Worm (Caenorhabditis elegans) whole organism, young adult: ENCODE results near the gene nemt-1.
A peak's percentile ranks its signal among the peaks of the same experiment; 100 is the strongest.

Experiments
- B0336.3 ChIP-seq: fragments of 200-800 bp; sonication (Bioruptor generic); IDR thresholded peaks from 2 replicates; pipeline ENCODE4 v1.3.6; 2022; ENCODE audit warnings: missing genetic modification characterization, missing compliant biosample characterization
- F23B12.7 ChIP-seq: sonication (generic microtip); optimal IDR thresholded peaks from 2 replicates; lab custom pipeline; 2017; ENCODE audit warnings: missing genetic modification characterization, mild to moderate bottlenecking, missing compliant biosample characterization, antibody characterized with exemption, moderate library complexity; ENCODE audit not compliant: insufficient read depth
- F37B4.10 ChIP-seq: fragments of 200-800 bp; sonication (Bioruptor generic); IDR thresholded peaks from 2 replicates; pipeline ENCODE4 v1.3.6; 2022; ENCODE audit warnings: missing genetic modification characterization, missing compliant biosample characterization
- T26A5.8 ChIP-seq: sonication (generic microtip); optimal IDR thresholded peaks from 2 replicates; lab custom pipeline; 2016; ENCODE audit warnings: missing genetic modification characterization, missing compliant biosample characterization
- Y53F4B.3 ChIP-seq: fragments of 200-800 bp; sonication (Bioruptor generic); IDR thresholded peaks from 2 replicates; pipeline ENCODE4 v1.3.6; 2022; ENCODE audit warnings: missing genetic modification reagents, missing genetic modification characterization, missing compliant biosample characterization
- Y67H2A.10 ChIP-seq: fragments of 200-800 bp; sonication (Bioruptor generic); conservative IDR thresholded peaks from 2 replicates; pipeline ENCODE4 v1.3.6; 2022; ENCODE audit warnings: missing genetic modification reagents, missing genetic modification characterization, missing compliant biosample characterization
- Y79H2A.3 ChIP-seq: fragments of 200-800 bp; sonication (Bioruptor generic); conservative IDR thresholded peaks from 2 replicates; pipeline ENCODE4 v1.3.6; 2022; ENCODE audit warnings: missing genetic modification reagents, missing genetic modification characterization, missing compliant biosample characterization
- Y95B8A.8 ChIP-seq: fragments of 200-800 bp; sonication (Bioruptor generic); IDR thresholded peaks from 2 replicates; pipeline ENCODE4 v1.3.6; 2022; ENCODE audit warnings: missing genetic modification reagents, missing genetic modification characterization, missing compliant biosample characterization
- ama-1 ChIP-seq, 3 experiments: fragments of 150-350 bp in 1 of 3; sonication (generic microtip) in 2 of 3; optimal IDR thresholded peaks; 2 replicates each; lab custom pipeline; 2014 to 2018; ENCODE audit warnings: missing biosample characterization in 2 of 3, missing genetic modification characterization in 2 of 3, missing genetic modification reagents in 2 of 3
- attf-3 ChIP-seq: fragments of 200-800 bp; sonication (Bioruptor generic); conservative IDR thresholded peaks from 2 replicates; pipeline ENCODE4 v1.3.6; 2022; ENCODE audit warnings: missing genetic modification reagents, missing genetic modification characterization, missing compliant biosample characterization
- attf-5 ChIP-seq: fragments of 200-800 bp; sonication (Bioruptor generic); optimal IDR thresholded peaks from 2 replicates; lab custom pipeline; 2018; ENCODE audit warnings: mild to moderate bottlenecking, missing genetic modification characterization, missing compliant biosample characterization
- bed-2 ChIP-seq: fragments of 200-800 bp; sonication (Bioruptor generic); IDR thresholded peaks from 2 replicates; pipeline ENCODE4 v1.3.6; 2022; ENCODE audit warnings: missing genetic modification reagents, missing genetic modification characterization, missing compliant biosample characterization
- cebp-1 ChIP-seq, 2 experiments: fragments of 200-800 bp in 1 of 2; sonication (Bioruptor generic) in 1 of 2; sonication (generic microtip) in 1 of 2; IDR thresholded peaks in 1 of 2; optimal IDR thresholded peaks in 1 of 2; 2 replicates each; pipeline versions ENCODE4 v1.3.6 to Lab custom; 2017 to 2022; ENCODE audit warnings: missing compliant biosample characterization in 2 of 2, missing genetic modification characterization in 2 of 2, mild to moderate bottlenecking in 1 of 2, missing genetic modification reagents in 1 of 2, moderate library complexity in 1 of 2
- cebp-2 ChIP-seq: fragments of 200-800 bp; sonication (Bioruptor generic); IDR thresholded peaks from 2 replicates; pipeline ENCODE4 v1.3.6; 2022; ENCODE audit warnings: missing genetic modification characterization, missing compliant biosample characterization
- ceh-91 ChIP-seq: fragments of 200-800 bp; sonication (Bioruptor generic); IDR thresholded peaks from 2 replicates; pipeline ENCODE4 v1.3.6; 2022; ENCODE audit warnings: missing genetic modification reagents, missing genetic modification characterization, missing compliant biosample characterization
- dox-1 ChIP-seq: fragments of 200-800 bp; sonication (Bioruptor generic); IDR thresholded peaks from 2 replicates; pipeline ENCODE4 v1.3.6; 2022; ENCODE audit warnings: missing genetic modification reagents, missing genetic modification characterization, missing compliant biosample characterization
- efl-1 ChIP-seq: fragments of 150-350 bp; optimal IDR thresholded peaks from 2 replicates; lab custom pipeline; 2014; ENCODE audit warnings: missing biosample characterization, missing genetic modification reagents, missing genetic modification characterization
- ets-4 ChIP-seq: fragments of 200-800 bp; sonication (Bioruptor generic); optimal IDR thresholded peaks from 2 replicates; lab custom pipeline; 2018; ENCODE audit warnings: mild to moderate bottlenecking, missing genetic modification characterization, missing compliant biosample characterization
- fkh-3 ChIP-seq: sonication (generic microtip); optimal IDR thresholded peaks from 2 replicates; lab custom pipeline; 2016; ENCODE audit warnings: mild to moderate bottlenecking, missing genetic modification characterization, missing compliant biosample characterization
- gei-17 ChIP-seq: fragments of 200-800 bp; sonication (Bioruptor generic); optimal IDR thresholded peaks from 2 replicates; lab custom pipeline; 2018; ENCODE audit warnings: mild to moderate bottlenecking, missing genetic modification characterization, missing compliant biosample characterization
- him-1 ChIP-seq: sonication (generic microtip); optimal IDR thresholded peaks from 2 replicates; lab custom pipeline; 2016; ENCODE audit warnings: missing genotype, missing genetic modification reagents, missing genetic modification characterization, missing compliant biosample characterization
- hmg-20 ChIP-seq: fragments of 200-800 bp; sonication (Bioruptor generic); IDR thresholded peaks from 2 replicates; pipeline ENCODE4 v1.3.6; 2022; ENCODE audit warnings: missing genetic modification reagents, missing genetic modification characterization, missing compliant biosample characterization
- hrde-1 ChIP-seq: sonication (generic microtip); optimal IDR thresholded peaks from 2 replicates; lab custom pipeline; 2016; ENCODE audit warnings: missing genetic modification characterization, mild to moderate bottlenecking, missing compliant biosample characterization, moderate library complexity, missing genotype, missing genetic modification reagents, borderline replicate concordance
- lag-1 ChIP-seq: fragments of 200-800 bp; sonication (Bioruptor generic); IDR thresholded peaks from 2 replicates; pipeline ENCODE4 v1.3.6; 2022; ENCODE audit warnings: missing genetic modification reagents, missing genetic modification characterization, missing compliant biosample characterization
- let-526 ChIP-seq: fragments of 200-800 bp; sonication (Bioruptor generic); IDR thresholded peaks from 2 replicates; pipeline ENCODE4 v1.3.6; 2022; ENCODE audit warnings: missing genetic modification reagents, missing genetic modification characterization, missing compliant biosample characterization
- let-607 ChIP-seq, 2 experiments: fragments of 200-800 bp in 1 of 2; sonication (Bioruptor generic) in 1 of 2; sonication (generic microtip) in 1 of 2; optimal IDR thresholded peaks; 2 replicates each; lab custom pipeline; 2016 to 2018; ENCODE audit warnings: mild to moderate bottlenecking in 2 of 2, missing compliant biosample characterization in 2 of 2, missing genetic modification characterization in 2 of 2, moderate library complexity in 2 of 2, missing genotype in 1 of 2
- lin-40 ChIP-seq: sonication (generic microtip); optimal IDR thresholded peaks from 2 replicates; lab custom pipeline; 2016; ENCODE audit warnings: missing genetic modification characterization, mild to moderate bottlenecking, missing compliant biosample characterization, missing genotype, missing genetic modification reagents
- lir-1 ChIP-seq: fragments of 200-800 bp; sonication (Bioruptor generic); conservative IDR thresholded peaks from 2 replicates; pipeline ENCODE4 v1.3.6; 2022; ENCODE audit warnings: missing genetic modification reagents, missing genetic modification characterization, missing compliant biosample characterization
- lsl-1 ChIP-seq: fragments of 200-800 bp; sonication (Bioruptor generic); optimal IDR thresholded peaks from 2 replicates; lab custom pipeline; 2018; ENCODE audit warnings: mild to moderate bottlenecking, missing genetic modification characterization, moderate library complexity, missing compliant biosample characterization
- lsy-27 ChIP-seq: sonication (generic microtip); optimal IDR thresholded peaks from 2 replicates; lab custom pipeline; 2017; ENCODE audit warnings: missing genetic modification characterization, mild to moderate bottlenecking, missing compliant biosample characterization, antibody characterized with exemption, missing genotype, borderline replicate concordance; ENCODE audit not compliant: insufficient read depth
- madf-8 ChIP-seq: fragments of 200-800 bp; sonication (Bioruptor generic); conservative IDR thresholded peaks from 2 replicates; pipeline ENCODE4 v1.3.6; 2022; ENCODE audit warnings: missing genetic modification reagents, missing genetic modification characterization, missing compliant biosample characterization
- mxl-1 ChIP-seq: sonication (generic microtip); optimal IDR thresholded peaks from 2 replicates; lab custom pipeline; 2016; ENCODE audit warnings: missing genetic modification characterization, missing compliant biosample characterization
- nfya-2 ChIP-seq: fragments of 200-800 bp; sonication (Bioruptor generic); IDR thresholded peaks from 2 replicates; pipeline ENCODE4 v1.3.6; 2022; ENCODE audit warnings: missing genetic modification reagents, missing genetic modification characterization, missing compliant biosample characterization
- nhr-120 ChIP-seq: fragments of 200-800 bp; sonication (Bioruptor generic); IDR thresholded peaks from 2 replicates; pipeline ENCODE4 v1.3.6; 2022; ENCODE audit warnings: missing genetic modification characterization, missing compliant biosample characterization
- nhr-80 ChIP-seq: sonication (generic microtip); optimal IDR thresholded peaks from 2 replicates; lab custom pipeline; 2016; ENCODE audit warnings: missing genetic modification characterization, missing compliant biosample characterization
- nhr-90 ChIP-seq: sonication (generic microtip); optimal IDR thresholded peaks from 2 replicates; lab custom pipeline; 2016; ENCODE audit warnings: missing genotype, mild to moderate bottlenecking, missing genetic modification characterization, missing compliant biosample characterization
- pbrm-1 ChIP-seq: fragments of 200-800 bp; sonication (Bioruptor generic); IDR thresholded peaks from 2 replicates; pipeline ENCODE4 v1.3.6; 2022; ENCODE audit warnings: missing genetic modification reagents, missing genetic modification characterization, missing compliant biosample characterization
- rcor-1 ChIP-seq: fragments of 200-800 bp; sonication (Bioruptor generic); IDR thresholded peaks from 2 replicates; pipeline ENCODE4 v1.3.6; 2022; ENCODE audit warnings: missing genetic modification reagents, missing genetic modification characterization, missing compliant biosample characterization
- snpc-4 ChIP-seq, 5 experiments: fragments of 150-350 bp in 1 of 5; sonication (generic microtip) in 4 of 5; optimal IDR thresholded peaks; 2 replicates each; lab custom pipeline; 2014 to 2018; ENCODE audit warnings: missing genetic modification characterization in 5 of 5, missing biosample characterization in 3 of 5, antibody characterized with exemption in 2 of 5, mild to moderate bottlenecking in 2 of 5, missing compliant biosample characterization in 2 of 5, missing genotype in 2 of 5, moderate library complexity in 2 of 5, missing genetic modification reagents in 1 of 5
- somi-1 ChIP-seq: fragments of 200-800 bp; sonication (Bioruptor generic); optimal IDR thresholded peaks from 2 replicates; lab custom pipeline; 2018; ENCODE audit warnings: mild to moderate bottlenecking, missing genetic modification characterization, missing compliant biosample characterization
- tbp1 ChIP-seq: fragments of 200-800 bp; sonication (Bioruptor generic); optimal IDR thresholded peaks from 2 replicates; lab custom pipeline; 2018; ENCODE audit warnings: mild to moderate bottlenecking, missing genetic modification characterization, missing compliant biosample characterization
- tbx-9 ChIP-seq: sonication (generic microtip); optimal IDR thresholded peaks from 2 replicates; lab custom pipeline; 2016; ENCODE audit warnings: borderline replicate concordance, missing genetic modification characterization, inconsistent platforms, missing compliant biosample characterization
- zfh-2 ChIP-seq: fragments of 200-800 bp; sonication (Bioruptor generic); conservative IDR thresholded peaks from 2 replicates; pipeline ENCODE4 v1.3.6; 2022; ENCODE audit warnings: missing genetic modification reagents, missing genetic modification characterization, missing compliant biosample characterization
- zim-3 ChIP-seq: sonication (generic microtip); optimal IDR thresholded peaks from 2 replicates; lab custom pipeline; 2017; ENCODE audit warnings: mild to moderate bottlenecking, missing genetic modification characterization, moderate library complexity, missing compliant biosample characterization
- ztf-3 ChIP-seq: fragments of 200-800 bp; sonication (Bioruptor generic); optimal IDR thresholded peaks from 2 replicates; lab custom pipeline; 2018; ENCODE audit warnings: mild to moderate bottlenecking, missing genetic modification characterization, missing compliant biosample characterization

The nemt-1 gene

DNA sequence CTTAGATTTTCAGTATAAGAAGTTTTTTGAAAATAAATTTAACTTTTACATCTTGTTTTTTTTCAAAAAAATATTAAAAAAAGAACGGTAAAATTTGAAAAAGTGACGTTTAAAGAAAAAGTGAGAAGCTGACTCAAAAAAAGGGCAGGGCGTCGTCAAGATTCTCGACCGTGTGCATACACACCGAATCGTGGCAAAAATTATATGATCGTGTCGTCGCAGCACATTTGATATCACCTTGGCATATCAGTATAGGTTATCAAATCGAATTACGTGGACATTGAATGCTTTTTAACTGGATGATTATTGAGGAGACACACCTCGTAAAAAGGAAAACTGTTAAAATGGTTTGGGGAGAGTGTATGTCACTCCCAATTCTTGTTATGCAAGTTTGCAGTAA is 13.8 kb upstream of the nemt-1 start:
- TF ChIP-seq ets-4 (GFP tag; lab: Kevin White, UChicago) (no peak), lag-1 (no peak), T26A5.8 (tag; lab: Kevin White, UChicago) (no peak), nfya-2 (GFP tag; lab: Robert Waterston, UW) (no peak), hrde-1 (tag; lab: Kevin White, UChicago) (peak; percentile 54), attf-3 (no peak), let-607 (tag; optimal IDR thresholded peaks at IDR 0.05; lab: Kevin White, UChicago) (peak; percentile 82 to 93), dox-1 (GFP tag; lab: Robert Waterston, UW) (peak; percentile 76), cebp-1 (GFP tag; IDR thresholded peaks at IDR 0.05; lab: Robert Waterston, UW) (no peak), cebp-1 (tag; optimal IDR thresholded peaks at IDR 0.05; lab: Kevin White, UChicago) (no peak), ama-1 (optimal IDR thresholded peaks at IDR 0.05; lab: Kevin White, UChicago) (no peak), ama-1 (GFP tag; optimal IDR thresholded peaks at IDR 0.05; lab: Kevin White, UChicago) (peak in 1 of 2 experiments; percentile 30), pbrm-1 (GFP tag; lab: Robert Waterston, UW) (no peak), lin-40 (tag; lab: Kevin White, UChicago) (no peak), nhr-80 (tag; lab: Kevin White, UChicago) (peak; percentile 96), ceh-91 (GFP tag; lab: Robert Waterston, UW) (no peak), rcor-1 (GFP tag; lab: Robert Waterston, UW) (no peak), him-1 (tag; lab: Kevin White, UChicago) (no peak), tbp1 (GFP tag; lab: Kevin White, UChicago) (no peak), attf-5 (GFP tag; lab: Kevin White, UChicago) (peak; percentile 49), somi-1 (GFP tag; lab: Kevin White, UChicago) (no peak), nhr-120 (no peak), let-526 (no peak), snpc-4 (GFP tag; optimal IDR thresholded peaks at IDR 0.05; lab: Kevin White, UChicago) (no peak), snpc-4 (tag; optimal IDR thresholded peaks at IDR 0.05; lab: Kevin White, UChicago) (peak in 1 of 4 experiments; percentile 36)

DNA sequence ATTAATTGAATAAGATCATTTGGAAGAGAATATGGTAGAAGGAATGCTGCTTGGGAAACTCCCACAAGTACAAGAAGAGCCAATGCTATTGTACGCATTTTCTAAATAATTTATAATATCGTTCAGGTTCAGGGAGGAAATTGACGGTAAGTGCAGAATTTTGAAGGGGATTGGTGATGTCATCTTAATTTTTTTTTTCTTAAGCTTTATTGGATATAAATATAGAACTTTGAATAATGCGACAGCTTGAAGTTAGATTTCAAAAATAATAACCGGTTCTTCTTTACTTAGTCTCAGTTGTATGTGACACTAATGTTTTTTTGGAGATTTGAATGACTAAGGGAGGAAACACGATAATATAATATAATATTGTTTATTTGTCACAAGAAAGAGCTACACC is 11.5 kb upstream of the nemt-1 start, which contains the start of gene nspg-7.1:
Gene nspg-7.1, minus strand, starts transcription at position 101 of the 400 bp plus-strand sequence.
- TF ChIP-seq mxl-1 (tag; lab: Kevin White, UChicago) = no peak
- TF ChIP-seq Y67H2A.10 (GFP tag; lab: Robert Waterston, UW) = no peak
- TF ChIP-seq ztf-3 = no peak
- no peak for TF ChIP-seq tbx-9 (tag; lab: Kevin White, UChicago)
- no peak for TF ChIP-seq B0336.3 (GFP tag; lab: Robert Waterston, UW)
- no peak for TF ChIP-seq zfh-2 (GFP tag; lab: Robert Waterston, UW)
- no peak for TF ChIP-seq Y79H2A.3 (GFP tag; lab: Robert Waterston, UW)
- no peak for TF ChIP-seq lir-1 (GFP tag; lab: Robert Waterston, UW)
- no peak for TF ChIP-seq nhr-120
- TF ChIP-seq Y95B8A.8 = no peak
- TF ChIP-seq hmg-20 (GFP tag; lab: Robert Waterston, UW) = no peak

DNA sequence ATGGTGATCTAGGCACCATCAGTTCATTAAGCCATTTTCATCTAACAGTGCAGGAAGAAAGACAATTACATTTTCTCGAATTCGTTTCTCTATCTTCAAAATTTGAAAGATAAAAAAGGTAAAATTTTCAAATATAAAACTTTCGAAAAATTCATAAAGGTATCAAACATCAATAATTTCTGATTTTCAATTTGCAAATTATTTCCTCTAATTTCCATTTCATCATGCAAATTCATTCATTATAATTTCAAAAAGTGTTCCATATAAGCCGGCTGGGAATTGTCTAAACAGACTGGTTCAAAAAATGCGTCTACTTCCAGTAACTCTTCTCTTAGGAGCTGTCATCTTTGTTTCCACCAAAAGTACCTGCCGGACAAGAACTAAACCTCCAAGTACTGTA is 8.5 kb upstream of the nemt-1 start, which contains the start of gene clec-183:
Gene clec-183, plus strand, starts transcription at position 301 of the 400 bp plus-strand sequence.
- no peak for TF ChIP-seq T26A5.8 (tag; lab: Kevin White, UChicago)
- TF ChIP-seq F37B4.10 (GFP tag; lab: Robert Waterston, UW) = no peak
- TF ChIP-seq efl-1 (GFP tag; lab: Kevin White, UChicago) = no peak
- no peak for TF ChIP-seq F23B12.7 (tag; lab: Kevin White, UChicago)
- no peak for TF ChIP-seq nhr-90
- TF ChIP-seq madf-8 (GFP tag; lab: Robert Waterston, UW) = no peak
- no peak for TF ChIP-seq gei-17 (GFP tag; lab: Kevin White, UChicago)
- no peak for TF ChIP-seq lsl-1 (GFP tag; lab: Kevin White, UChicago)
- no peak for TF ChIP-seq ets-4 (GFP tag; lab: Kevin White, UChicago)
- no peak for TF ChIP-seq fkh-3
- TF ChIP-seq Y95B8A.8 = no peak
- no peak for TF ChIP-seq zim-3 (tag; lab: Kevin White, UChicago)
- TF ChIP-seq bed-2 (GFP tag; lab: Robert Waterston, UW) = no peak
- TF ChIP-seq rcor-1 (GFP tag; lab: Robert Waterston, UW) = no peak
- TF ChIP-seq Y53F4B.3 (GFP tag; lab: Robert Waterston, UW) = no peak
- no peak for TF ChIP-seq lsy-27 (tag; lab: Kevin White, UChicago)
- TF ChIP-seq cebp-2 = no peak
